Fruit fly (Drosophila melanogaster) whole organism, embryonic: ENCODE measurements around the gene CG42798.

Source experiments
- B-H2 ChIP-seq: fragments of 200-800 bp; sonication (Bioruptor generic); optimal IDR thresholded peaks from 2 replicates; lab custom pipeline; 2018; ENCODE audit warnings: missing biosample characterization, mild to moderate bottlenecking, missing genetic modification characterization
- Blimp-1 ChIP-seq: fragments of 200-800 bp; sonication (Bioruptor generic); optimal IDR thresholded peaks from 3 replicates; lab custom pipeline; 2018; ENCODE audit warnings: missing biosample characterization, missing genetic modification characterization, mild to moderate bottlenecking, moderate library complexity, missing genetic modification reagents
- Bteb2 ChIP-seq: fragments of 200-800 bp; sonication (Bioruptor generic); optimal IDR thresholded peaks from 2 replicates; lab custom pipeline; 2016; ENCODE audit warnings: missing biosample characterization, missing genetic modification characterization
- CG12104 ChIP-seq: fragments of 200-800 bp; sonication (Bioruptor generic); optimal IDR thresholded peaks from 3 replicates; lab custom pipeline; 2016; ENCODE audit warnings: missing biosample characterization, missing genetic modification characterization
- CG13287 ChIP-seq: fragments of 200-800 bp; sonication (Bioruptor generic); IDR thresholded peaks from 2 replicates; pipeline ENCODE4 v1.3.6; 2022; ENCODE audit warnings: missing biosample characterization, missing genetic modification characterization; ENCODE audit not compliant: partially characterized antibody
- CG13624 ChIP-seq: fragments of 200-800 bp; sonication (Bioruptor generic); optimal IDR thresholded peaks from 2 replicates; lab custom pipeline; 2016; ENCODE audit warnings: missing biosample characterization, missing genetic modification characterization
- CG15269 ChIP-seq: fragments of 200-800 bp; sonication (Bioruptor generic); optimal IDR thresholded peaks from 2 replicates; lab custom pipeline; 2018; ENCODE audit warnings: missing biosample characterization, mild to moderate bottlenecking, missing genetic modification characterization, moderate library complexity
- CG17186 ChIP-seq: fragments of 200-800 bp; sonication (Bioruptor generic); optimal IDR thresholded peaks from 3 replicates; lab custom pipeline; 2017; ENCODE audit warnings: missing biosample characterization, missing genetic modification reagents, missing genetic modification characterization
- CG17328 ChIP-seq: fragments of 200-800 bp; sonication (Bioruptor generic); IDR thresholded peaks from 2 replicates; pipeline ENCODE4 v1.3.6; 2022; ENCODE audit warnings: missing biosample characterization, missing genetic modification characterization
- CG2120 ChIP-seq: fragments of 200-800 bp; sonication (Bioruptor generic); optimal IDR thresholded peaks from 3 replicates; lab custom pipeline; 2016; ENCODE audit warnings: missing biosample characterization, missing genetic modification characterization
- CG2875 ChIP-seq: fragments of 200-800 bp; sonication (Bioruptor generic); optimal IDR thresholded peaks from 2 replicates; lab custom pipeline; 2017; ENCODE audit warnings: missing biosample characterization, mild to moderate bottlenecking, missing genetic modification characterization, missing genetic modification reagents
- CG30403 ChIP-seq: fragments of 200-800 bp; sonication (Bioruptor generic); optimal IDR thresholded peaks from 3 replicates; lab custom pipeline; 2016; ENCODE audit warnings: missing biosample characterization, missing genetic modification characterization
- CG6254 ChIP-seq: fragments of 200-800 bp; sonication (Bioruptor generic); optimal IDR thresholded peaks from 3 replicates; lab custom pipeline; 2017; ENCODE audit warnings: mild to moderate bottlenecking, missing biosample characterization, missing genetic modification reagents, missing genetic modification characterization
- CG6813 ChIP-seq: fragments of 200-800 bp; sonication (Bioruptor generic); optimal IDR thresholded peaks from 2 replicates; lab custom pipeline; 2017; ENCODE audit warnings: missing biosample characterization, missing genetic modification characterization, mild to moderate bottlenecking, moderate library complexity, missing genetic modification reagents
- CG7839 ChIP-seq: fragments of 200-800 bp; sonication (Bioruptor generic); optimal IDR thresholded peaks from 3 replicates; lab custom pipeline; 2018; ENCODE audit warnings: missing biosample characterization, mild to moderate bottlenecking, missing genetic modification characterization, moderate library complexity
- Doc3 ChIP-seq: fragments of 200-800 bp; sonication (Bioruptor generic); IDR thresholded peaks from 3 replicates; pipeline ENCODE4 v1.3.6; 2022; ENCODE audit warnings: missing biosample characterization, missing genetic modification characterization; ENCODE audit not compliant: partially characterized antibody
- Dp ChIP-seq: fragments of 200-800 bp; sonication (Bioruptor generic); optimal IDR thresholded peaks from 2 replicates; lab custom pipeline; 2018; ENCODE audit warnings: missing biosample characterization, mild to moderate bottlenecking, missing genetic modification characterization, moderate library complexity
- Gsc ChIP-seq: fragments of 200-800 bp; sonication (Bioruptor generic); IDR thresholded peaks from 2 replicates; pipeline ENCODE4 v1.3.6; 2022; ENCODE audit warnings: missing biosample characterization, missing genetic modification characterization
- HLH4C ChIP-seq: fragments of 200-800 bp; sonication (Bioruptor generic); IDR thresholded peaks from 3 replicates; pipeline ENCODE4 v1.3.6; 2022; ENCODE audit warnings: missing biosample characterization, missing genetic modification characterization; ENCODE audit not compliant: partially characterized antibody
- Hr3 ChIP-seq: fragments of 200-800 bp; sonication (Bioruptor generic); optimal IDR thresholded peaks from 3 replicates; lab custom pipeline; 2016; ENCODE audit warnings: missing biosample characterization, missing genetic modification characterization
- Hsf ChIP-seq: fragments of 200-800 bp; sonication (Bioruptor generic); optimal IDR thresholded peaks from 3 replicates; lab custom pipeline; 2016; ENCODE audit warnings: missing biosample characterization, missing genetic modification characterization
- Lhr ChIP-seq: fragments of 200-800 bp; sonication (Bioruptor generic); optimal IDR thresholded peaks from 3 replicates; lab custom pipeline; 2017; ENCODE audit warnings: mild to moderate bottlenecking, missing biosample characterization, missing genetic modification reagents, missing genetic modification characterization
- MBD-R2 ChIP-seq: fragments of 200-800 bp; sonication (Bioruptor generic); IDR thresholded peaks from 2 replicates; pipeline ENCODE4 v1.3.6; 2022; ENCODE audit warnings: missing biosample characterization, missing genetic modification characterization
- Nf-YB ChIP-seq: fragments of 200-800 bp; sonication (Bioruptor generic); optimal IDR thresholded peaks from 3 replicates; lab custom pipeline; 2019; ENCODE audit warnings: missing biosample characterization, mild to moderate bottlenecking, missing genetic modification characterization, moderate library complexity
- Nf-YC ChIP-seq: fragments of 200-800 bp; optimal IDR thresholded peaks from 3 replicates; lab custom pipeline; 2019; ENCODE audit warnings: missing biosample characterization, mild to moderate bottlenecking, missing genetic modification characterization, moderate library complexity
- Oli ChIP-seq: fragments of 200-800 bp; sonication (Bioruptor generic); optimal IDR thresholded peaks from 2 replicates; lab custom pipeline; 2018; ENCODE audit warnings: missing biosample characterization, mild to moderate bottlenecking, missing genetic modification characterization, moderate library complexity
- Optix ChIP-seq: fragments of 200-800 bp; sonication (Bioruptor generic); IDR thresholded peaks from 3 replicates; pipeline ENCODE4 v1.3.6; 2022; ENCODE audit warnings: missing biosample characterization, missing genetic modification characterization
- Pdp1 ChIP-seq, 2 experiments: fragments of 200-800 bp; sonication (Bioruptor generic); optimal IDR thresholded peaks; 3 replicates each; lab custom pipeline; 2016; ENCODE audit warnings: missing biosample characterization in 2 of 2, missing genetic modification characterization in 2 of 2, mild to moderate bottlenecking in 1 of 2, moderate library complexity in 1 of 2
- Rfx ChIP-seq: fragments of 200-800 bp; sonication (Bioruptor generic); IDR thresholded peaks from 2 replicates; pipeline ENCODE4 v1.3.6; 2022; ENCODE audit warnings: missing biosample characterization, missing genetic modification characterization
- Sry-δ ChIP-seq: fragments of 200-800 bp; sonication (Bioruptor generic); optimal IDR thresholded peaks from 2 replicates; lab custom pipeline; 2016; ENCODE audit warnings: missing biosample characterization, missing genetic modification characterization
- YL-1 ChIP-seq: fragments of 200-800 bp; sonication (Bioruptor generic); optimal IDR thresholded peaks from 3 replicates; lab custom pipeline; 2017; ENCODE audit warnings: missing biosample characterization, mild to moderate bottlenecking, missing genetic modification characterization
- ab ChIP-seq: fragments of 200-800 bp; sonication (Bioruptor generic); optimal IDR thresholded peaks from 2 replicates; lab custom pipeline; 2016; ENCODE audit warnings: missing biosample characterization, missing genetic modification characterization
- ash1 ChIP-seq: fragments of 200-800 bp; sonication (Bioruptor generic); optimal IDR thresholded peaks from 2 replicates; lab custom pipeline; 2018; ENCODE audit warnings: missing biosample characterization, mild to moderate bottlenecking, missing genetic modification characterization
- bbx ChIP-seq: fragments of 200-800 bp; sonication (Bioruptor generic); IDR thresholded peaks from 2 replicates; pipeline ENCODE4 v1.3.6; 2022; ENCODE audit warnings: missing biosample characterization, missing genetic modification characterization; ENCODE audit not compliant: partially characterized antibody
- chif ChIP-seq, 2 experiments: fragments of 200-800 bp; sonication (Bioruptor generic); optimal IDR thresholded peaks; 3 replicates each; lab custom pipeline; 2016; ENCODE audit warnings: missing biosample characterization in 2 of 2, missing genetic modification characterization in 2 of 2
- chinmo ChIP-seq: fragments of 200-800 bp; sonication (Bioruptor generic); IDR thresholded peaks from 4 replicates; pipeline ENCODE4 v1.3.6; 2022; ENCODE audit warnings: missing biosample characterization, missing genetic modification characterization; ENCODE audit not compliant: partially characterized antibody
- cwo ChIP-seq: fragments of 200-800 bp; sonication (Bioruptor generic); optimal IDR thresholded peaks from 3 replicates; lab custom pipeline; 2017; ENCODE audit warnings: missing biosample characterization, missing genetic modification characterization, mild to moderate bottlenecking, moderate library complexity, missing genetic modification reagents
- dysf ChIP-seq: fragments of 200-800 bp; sonication (Bioruptor generic); IDR thresholded peaks from 3 replicates; pipeline ENCODE4 v1.3.6; 2022; ENCODE audit warnings: missing biosample characterization, missing genetic modification characterization
- gem ChIP-seq: fragments of 200-800 bp; sonication (Bioruptor generic); optimal IDR thresholded peaks from 2 replicates; lab custom pipeline; 2019; ENCODE audit warnings: missing biosample characterization, mild to moderate bottlenecking, missing genetic modification characterization, moderate library complexity
- gsb ChIP-seq: fragments of 200-800 bp; sonication (Bioruptor generic); IDR thresholded peaks from 2 replicates; pipeline ENCODE4 v1.3.6; 2022; ENCODE audit warnings: missing biosample characterization, missing genetic modification characterization
- lab ChIP-seq: fragments of 200-800 bp; sonication (Bioruptor generic); optimal IDR thresholded peaks from 3 replicates; lab custom pipeline; 2017; ENCODE audit warnings: missing biosample characterization, missing genetic modification characterization, mild to moderate bottlenecking, moderate library complexity, missing genetic modification reagents
- lilli ChIP-seq: fragments of 200-800 bp; sonication (Bioruptor generic); optimal IDR thresholded peaks from 3 replicates; lab custom pipeline; 2016; ENCODE audit warnings: missing biosample characterization, missing genetic modification characterization
- luna ChIP-seq: fragments of 200-800 bp; sonication (Bioruptor generic); optimal IDR thresholded peaks from 2 replicates; lab custom pipeline; 2016; ENCODE audit warnings: missing biosample characterization, missing genetic modification characterization
- sc ChIP-seq, 3 experiments: fragments of >200 bp in 2 of 3; fragments of 200-800 bp in 1 of 3; sonication (Bioruptor generic) in 1 of 3; optimal IDR thresholded peaks; 2 replicates in 2 of 3; 3 replicates in 1 of 3; lab custom pipeline; 2017; ENCODE audit warnings: mild to moderate bottlenecking in 1 of 3, missing biosample characterization in 1 of 3, missing genetic modification characterization in 1 of 3, missing genetic modification reagents in 1 of 3
- scrt ChIP-seq: fragments of 200-800 bp; sonication (Bioruptor generic); optimal IDR thresholded peaks from 2 replicates; lab custom pipeline; 2018; ENCODE audit warnings: missing biosample characterization, mild to moderate bottlenecking, missing genetic modification characterization, moderate library complexity
- slbo ChIP-seq: fragments of 200-800 bp; sonication (Bioruptor generic); IDR thresholded peaks from 2 replicates; pipeline ENCODE4 v1.3.6; 2022; ENCODE audit warnings: missing biosample characterization, missing genetic modification characterization
- slp2 ChIP-seq: fragments of 200-800 bp; sonication (Bioruptor generic); optimal IDR thresholded peaks from 2 replicates; lab custom pipeline; 2016; ENCODE audit warnings: missing biosample characterization, missing genetic modification characterization
- zen2 ChIP-seq: fragments of 200-800 bp; sonication (Bioruptor generic); IDR thresholded peaks from 3 replicates; pipeline ENCODE4 v1.3.6; 2022; ENCODE audit warnings: missing biosample characterization, missing genetic modification characterization; ENCODE audit not compliant: partially characterized antibody

CG42798 gene

DNA sequence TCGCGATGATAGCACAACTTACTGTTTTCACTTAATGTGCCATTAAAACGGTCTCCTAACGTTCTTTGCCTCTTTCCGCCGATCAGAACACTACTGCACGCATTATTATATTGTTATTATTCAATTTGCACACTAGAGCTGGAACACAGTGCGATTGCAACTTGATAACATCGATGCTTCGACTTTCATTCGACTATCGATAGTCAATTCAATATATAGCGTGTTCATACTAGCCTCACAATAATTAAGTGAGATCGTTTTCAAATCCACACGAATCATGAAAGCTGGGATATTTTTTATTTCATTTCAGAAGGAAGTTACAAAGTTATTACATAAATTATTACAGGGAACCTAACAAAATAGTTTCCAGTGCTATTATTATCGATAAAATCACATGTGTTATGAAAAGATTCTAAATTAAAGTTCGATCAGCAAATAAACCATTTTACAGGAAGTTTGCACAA, 5.2 kb upstream of the CG42798 start (continued):
- no peak for TF ChIP-seq CG2875 (GFP tag; lab: Kevin White, UChicago)
- TF ChIP-seq dysf, result 0 out of 3 replicates have a peak, but pooled peaks have one; percentile 24
- peak; percentile 75 for TF ChIP-seq Rfx (GFP tag; lab: Robert Waterston, UW)
- peak; percentile 11 for TF ChIP-seq ab
- peak; percentile 82 for TF ChIP-seq HLH4C
- TF ChIP-seq Pdp1 (GFP tag; optimal IDR thresholded peaks at IDR 0.05; lab: Kevin White, UChicago), result peak; percentile 61 to 85
- TF ChIP-seq CG7839 (tag; lab: Kevin White, UChicago), result peak; percentile 62
- TF ChIP-seq MBD-R2 (GFP tag; lab: Robert Waterston, UW), result peak; percentile 65
- no peak for TF ChIP-seq CG6813 (GFP tag; lab: Kevin White, UChicago)
- TF ChIP-seq zen2 (GFP tag; lab: Robert Waterston, UW), result peak; percentile 63; the same call in 1 of the 3 replicates
- no peak for TF ChIP-seq CG6254 (GFP tag; lab: Kevin White, UChicago)
- peak; percentile 91 for TF ChIP-seq Sry-δ (GFP tag; lab: Kevin White, UChicago)
- TF ChIP-seq Hsf, result peak; percentile 82
- TF ChIP-seq Lhr, result peak; percentile 61
- peak; percentile 51; the same call in 2 of the 3 replicates for TF ChIP-seq Doc3 (GFP tag; lab: Robert Waterston, UW)
- TF ChIP-seq slp2 (GFP tag; lab: Kevin White, UChicago), result peak; percentile 43
- TF ChIP-seq gsb (GFP tag; lab: Robert Waterston, UW), result no peak
- peak; percentile 65 for TF ChIP-seq CG30403
- TF ChIP-seq gem (tag; lab: Kevin White, UChicago), result peak; percentile 80
- no peak for TF ChIP-seq Gsc
- TF ChIP-seq sc (optimal IDR thresholded peaks at IDR 0.05; lab: Kevin White, UChicago), result no peak
- no peak for TF ChIP-seq sc (GFP tag; optimal IDR thresholded peaks at IDR 0.05; lab: Kevin White, UChicago)
- TF ChIP-seq Bteb2 (GFP tag; lab: Kevin White, UChicago), result peak; percentile 75
- TF ChIP-seq scrt (GFP tag; lab: Kevin White, UChicago), result peak; percentile 28
- peak; percentile 40 for TF ChIP-seq B-H2 (GFP tag; lab: Kevin White, UChicago)
- TF ChIP-seq CG17186 (GFP tag; lab: Kevin White, UChicago), result peak; percentile 21
- peak; percentile 86 for TF ChIP-seq CG2120
- TF ChIP-seq Dp, result peak; percentile 57
- TF ChIP-seq CG15269 (tag; lab: Kevin White, UChicago), result peak; percentile 49
- TF ChIP-seq CG17328 (GFP tag; lab: Robert Waterston, UW), result 0 out of 2 replicates have a peak, but pooled peaks have one; percentile 22
- peak; percentile 83 for TF ChIP-seq lilli (GFP tag; lab: Kevin White, UChicago)
- no peak for TF ChIP-seq Blimp-1 (GFP tag; lab: Kevin White, UChicago)
- peak; percentile 96 for TF ChIP-seq chinmo (GFP tag; lab: Robert Waterston, UW)
- TF ChIP-seq Nf-YC, result peak; percentile 50
- no peak for TF ChIP-seq cwo (GFP tag; lab: Kevin White, UChicago)
- TF ChIP-seq lab (GFP tag; lab: Kevin White, UChicago), result peak; percentile 13
- TF ChIP-seq YL-1, result peak; percentile 62
- TF ChIP-seq ash1, result no peak
- peak; percentile 17 for TF ChIP-seq CG12104
- peak in 1 of 2 experiments; percentile 43 for TF ChIP-seq chif (GFP tag; optimal IDR thresholded peaks at IDR 0.05; lab: Kevin White, UChicago)
- TF ChIP-seq bbx, result peak; percentile 82
- no peak for TF ChIP-seq Optix
- TF ChIP-seq Oli (tag; lab: Kevin White, UChicago), result peak; percentile 55
- peak; percentile 52 for TF ChIP-seq luna (GFP tag; lab: Kevin White, UChicago)
- peak; percentile 33 for TF ChIP-seq Nf-YB (GFP tag; lab: Kevin White, UChicago)
- TF ChIP-seq CG13624 (GFP tag; lab: Kevin White, UChicago), result peak; percentile 39
- peak; percentile 86 for TF ChIP-seq CG13287
- peak; percentile 67 for TF ChIP-seq slbo (GFP tag; lab: Robert Waterston, UW)
- TF ChIP-seq Hr3 (GFP tag; lab: Kevin White, UChicago), result peak; percentile 53
